Worm (Caenorhabditis elegans) whole organism, mixed stage, embryonic: Measurements from ENCODE around the gene T23F6.2.
A peak's percentile ranks its signal among the peaks of the same experiment; 100 is the strongest.

Experiments used
- M03D4.4 ChIP-seq: sonication (generic microtip); optimal IDR thresholded peaks from 2 replicates; lab custom pipeline; 2017; ENCODE audit warnings: mild to moderate bottlenecking, missing genetic modification characterization, missing compliant biosample characterization
- bed-3 ChIP-seq: fragments of 200-800 bp; sonication (Bioruptor generic); optimal IDR thresholded peaks from 3 replicates; lab custom pipeline; 2018; ENCODE audit warnings: mild to moderate bottlenecking, missing genetic modification characterization, moderate library complexity, missing compliant biosample characterization
- blmp-1 ChIP-seq: fragments of 150-350 bp; optimal IDR thresholded peaks from 2 replicates; lab custom pipeline; 2014; ENCODE audit warnings: missing biosample characterization, missing genetic modification characterization
- ceh-39 ChIP-seq: fragments of 150-350 bp; optimal IDR thresholded peaks from 2 replicates; lab custom pipeline; 2014; ENCODE audit warnings: missing biosample characterization, missing genetic modification characterization
- ceh-83 ChIP-seq: fragments of 200-800 bp; sonication (Bioruptor generic); optimal IDR thresholded peaks from 2 replicates; lab custom pipeline; 2018; ENCODE audit warnings: mild to moderate bottlenecking, missing genetic modification characterization, missing compliant biosample characterization
- ces-1 ChIP-seq: fragments of 150-350 bp; optimal IDR thresholded peaks from 2 replicates; lab custom pipeline; 2014; ENCODE audit warnings: missing biosample characterization, missing genetic modification reagents, missing genetic modification characterization
- cnd-1 ChIP-seq: fragments of 200-800 bp; sonication (Bioruptor generic); optimal IDR thresholded peaks from 2 replicates; lab custom pipeline; 2018; ENCODE audit warnings: mild to moderate bottlenecking, missing genetic modification characterization, missing compliant biosample characterization
- drap-1 ChIP-seq: fragments of 200-800 bp; sonication (Bioruptor generic); optimal IDR thresholded peaks from 3 replicates; lab custom pipeline; 2018; ENCODE audit warnings: mild to moderate bottlenecking, missing genetic modification characterization, missing compliant biosample characterization
- elt-1 ChIP-seq: sonication (generic microtip); optimal IDR thresholded peaks from 2 replicates; lab custom pipeline; 2017; ENCODE audit warnings: missing genetic modification characterization, mild to moderate bottlenecking, missing compliant biosample characterization, antibody characterized with exemption, moderate library complexity, borderline replicate concordance; ENCODE audit not compliant: insufficient read depth
- flh-1 ChIP-seq: fragments of 200-800 bp; sonication (Bioruptor generic); optimal IDR thresholded peaks from 2 replicates; lab custom pipeline; 2018; ENCODE audit warnings: mild to moderate bottlenecking, missing genetic modification characterization, moderate library complexity, missing compliant biosample characterization
- ham-2 ChIP-seq: fragments of 200-800 bp; sonication (Bioruptor generic); optimal IDR thresholded peaks from 2 replicates; lab custom pipeline; 2018; ENCODE audit warnings: mild to moderate bottlenecking, missing genetic modification characterization, missing compliant biosample characterization
- hlh-1 ChIP-seq: fragments of 150-350 bp; optimal IDR thresholded peaks from 2 replicates; lab custom pipeline; 2014; ENCODE audit warnings: missing biosample characterization, missing genetic modification reagents, missing genetic modification characterization
- lin-13 ChIP-seq: fragments of 150-350 bp; optimal IDR thresholded peaks from 2 replicates; lab custom pipeline; 2014; ENCODE audit warnings: missing biosample characterization, missing genetic modification characterization
- lin-32 ChIP-seq: fragments of 200-800 bp; sonication (Bioruptor generic); optimal IDR thresholded peaks from 2 replicates; lab custom pipeline; 2018; ENCODE audit warnings: mild to moderate bottlenecking, missing genetic modification characterization, missing compliant biosample characterization
- lsy-2 ChIP-seq: fragments of 150-350 bp; optimal IDR thresholded peaks from 2 replicates; lab custom pipeline; 2014; ENCODE audit warnings: missing biosample characterization, missing genetic modification characterization
- mab-5 ChIP-seq: fragments of 150-350 bp; optimal IDR thresholded peaks from 2 replicates; lab custom pipeline; 2014; ENCODE audit warnings: missing biosample characterization, missing genetic modification characterization
- mep-1 ChIP-seq: fragments of 150-350 bp; optimal IDR thresholded peaks from 2 replicates; lab custom pipeline; 2017; ENCODE audit warnings: missing biosample characterization, missing genetic modification reagents, missing genetic modification characterization, inconsistent platforms
- mls-2 ChIP-seq: sonication (generic microtip); optimal IDR thresholded peaks from 2 replicates; lab custom pipeline; 2016; ENCODE audit warnings: mild to moderate bottlenecking, missing genetic modification characterization, moderate library complexity, missing compliant biosample characterization
- nhr-2 ChIP-seq: fragments of 150-350 bp; optimal IDR thresholded peaks from 2 replicates; lab custom pipeline; 2014; ENCODE audit warnings: missing biosample characterization, missing genetic modification characterization
- nhr-237 ChIP-seq: fragments of 150-350 bp; optimal IDR thresholded peaks from 2 replicates; lab custom pipeline; 2014; ENCODE audit warnings: missing biosample characterization, missing genetic modification characterization
- nhr-28 ChIP-seq: fragments of 150-350 bp; optimal IDR thresholded peaks from 2 replicates; lab custom pipeline; 2014; ENCODE audit warnings: missing biosample characterization, missing genetic modification characterization
- nhr-76 ChIP-seq: sonication (generic microtip); optimal IDR thresholded peaks from 2 replicates; lab custom pipeline; 2017; ENCODE audit warnings: missing biosample characterization, missing genetic modification characterization
- pha-4 ChIP-seq: fragments of 150-350 bp; optimal IDR thresholded peaks from 2 replicates; lab custom pipeline; 2018; ENCODE audit warnings: missing biosample characterization, missing genetic modification reagents, missing genetic modification characterization
- sem-2 ChIP-seq: fragments of 200-800 bp; sonication (Bioruptor generic); optimal IDR thresholded peaks from 2 replicates; lab custom pipeline; 2018; ENCODE audit warnings: mild to moderate bottlenecking, missing genetic modification characterization, missing compliant biosample characterization
- snpc-4 ChIP-seq: fragments of 150-350 bp; optimal IDR thresholded peaks from 2 replicates; lab custom pipeline; 2014; ENCODE audit warnings: missing biosample characterization, missing genetic modification characterization
- sptf-1 ChIP-seq: sonication (generic microtip); optimal IDR thresholded peaks from 2 replicates; lab custom pipeline; 2017; ENCODE audit warnings: mild to moderate bottlenecking, missing genetic modification characterization, moderate library complexity, missing compliant biosample characterization
- unc-120 ChIP-seq: sonication (generic microtip); optimal IDR thresholded peaks from 2 replicates; lab custom pipeline; 2017; ENCODE audit warnings: missing genetic modification characterization, missing compliant biosample characterization; ENCODE audit not compliant: poor library complexity, severe bottlenecking
- unc-39 ChIP-seq: fragments of 150-350 bp; optimal IDR thresholded peaks from 2 replicates; lab custom pipeline; 2014; ENCODE audit warnings: missing biosample characterization, missing genetic modification characterization
- unc-62 ChIP-seq: fragments of 150-350 bp; optimal IDR thresholded peaks from 2 replicates; lab custom pipeline; 2014; ENCODE audit warnings: missing biosample characterization, missing genetic modification reagents, missing genetic modification characterization
- zip-8 ChIP-seq: fragments of 150-350 bp; optimal IDR thresholded peaks from 2 replicates; lab custom pipeline; 2014; ENCODE audit warnings: missing biosample characterization, missing genetic modification characterization
- ztf-11 ChIP-seq: fragments of 150-350 bp; optimal IDR thresholded peaks from 2 replicates; lab custom pipeline; 2014; ENCODE audit warnings: missing biosample characterization, missing genetic modification characterization

T23F6.2 gene

ce11 chrIV:12685827-12686226 is 35.3 kb upstream of the T23F6.2 start:
- TF ChIP-seq unc-62 (GFP tag; lab: Kevin White, UChicago), result peak; percentile 70
- TF ChIP-seq flh-1 (GFP tag; lab: Kevin White, UChicago), result no peak
- TF ChIP-seq nhr-28 (tag; lab: Kevin White, UChicago), result no peak
- TF ChIP-seq nhr-2, result peak; percentile 46
- TF ChIP-seq mab-5, result no peak
- TF ChIP-seq elt-1, result no peak
- TF ChIP-seq sem-2 (GFP tag; lab: Kevin White, UChicago), result no peak
- peak; percentile 85 for TF ChIP-seq cnd-1
- peak; percentile 58 for TF ChIP-seq hlh-1 (tag; lab: Kevin White, UChicago)
- TF ChIP-seq ces-1, result peak; percentile 20
- no peak for TF ChIP-seq bed-3 (GFP tag; lab: Kevin White, UChicago)
- TF ChIP-seq lin-32, result peak; percentile 75
- peak; percentile 30 for TF ChIP-seq mep-1 (tag; lab: Kevin White, UChicago)

ce11 chrIV:12688370-12688769 is 32.8 kb upstream of the T23F6.2 start, which contains the start of gene T23B5.3:
Gene T23B5.3 (plus strand): TSS chrIV:12688670.
- TF ChIP-seq mab-5 (no peak), mep-1 (tag; lab: Kevin White, UChicago) (no peak), snpc-4 (tag; lab: Kevin White, UChicago) (no peak), blmp-1 (tag; lab: Kevin White, UChicago) (no peak), ztf-11 (tag; lab: Kevin White, UChicago) (no peak), bed-3 (GFP tag; lab: Kevin White, UChicago) (no peak), lin-32 (no peak), ces-1 (no peak), mls-2 (no peak), hlh-1 (tag; lab: Kevin White, UChicago) (no peak)

- no peak for TF ChIP-seq cnd-1
- TF ChIP-seq ham-2 (GFP tag; lab: Kevin White, UChicago), result no peak
- peak; percentile 100 for TF ChIP-seq zip-8 (tag; lab: Kevin White, UChicago)
- no peak for TF ChIP-seq ceh-39
- TF ChIP-seq snpc-4 (tag; lab: Kevin White, UChicago), result no peak
- TF ChIP-seq sem-2 (GFP tag; lab: Kevin White, UChicago), result no peak
- TF ChIP-seq unc-62 (GFP tag; lab: Kevin White, UChicago), result no peak
These were observed 31.9 kb upstream of the T23F6.2 start for ce11 chrIV:12689292-12689691.

ce11 chrIV:12689709-12690142 is 31.4 kb upstream of the T23F6.2 start:
- TF ChIP-seq M03D4.4, result no peak
- peak; percentile 29 for TF ChIP-seq elt-1
- TF ChIP-seq, all 35 proteins: peak for 1

- TF ChIP-seq unc-62 (GFP tag; lab: Kevin White, UChicago), result no peak
- no peak for TF ChIP-seq nhr-237 (tag; lab: Kevin White, UChicago)
- TF ChIP-seq pha-4 (tag; lab: Kevin White, UChicago), result no peak
- no peak for TF ChIP-seq flh-1 (GFP tag; lab: Kevin White, UChicago)
- no peak for TF ChIP-seq hlh-1 (tag; lab: Kevin White, UChicago)
- no peak for TF ChIP-seq ces-1
- no peak for TF ChIP-seq unc-120 (tag; lab: Kevin White, UChicago)
- no peak for TF ChIP-seq M03D4.4
- TF ChIP-seq ztf-11 (tag; lab: Kevin White, UChicago), result no peak
- TF ChIP-seq lsy-2 (tag; lab: Kevin White, UChicago), result no peak
- no peak for TF ChIP-seq lin-13 (tag; lab: Kevin White, UChicago)
- TF ChIP-seq ceh-39, result no peak
- TF ChIP-seq nhr-76 (tag; lab: Kevin White, UChicago), result no peak
- no peak for TF ChIP-seq unc-39 (tag; lab: Kevin White, UChicago)
- TF ChIP-seq sem-2 (GFP tag; lab: Kevin White, UChicago), result no peak
- no peak for TF ChIP-seq drap-1 (GFP tag; lab: Kevin White, UChicago)
- no peak for TF ChIP-seq ceh-83 (GFP tag; lab: Kevin White, UChicago)
- no peak for TF ChIP-seq ham-2 (GFP tag; lab: Kevin White, UChicago)
- no peak for TF ChIP-seq sptf-1 (tag; lab: Kevin White, UChicago)
- TF ChIP-seq, all 35 proteins: peak for 0
These were observed 22.3 kb upstream of the T23F6.2 start for ce11 chrIV:12698880-12699279.
